Fruit fly (Drosophila melanogaster) S2 (cell line): ENCODE results near the gene Tpl94D.

ENCODE experiments used
- CG8478 ChIP-seq: fragments of >200 bp; optimal IDR thresholded peaks from 2 replicates; lab custom pipeline; 2018
- CTCF ChIP-seq, 2 experiments: fragments of >200 bp; optimal IDR thresholded peaks; 2 replicates each; lab custom pipeline; 2018

The Tpl94D gene

dm6 chr3R:22965984-22966383 is at the start of gene Tpl94D:
TSS of gene Tpl94D (plus strand) at chr3R:22966284.
- TF ChIP-seq CG8478 (no peak), CTCF (optimal IDR thresholded peaks at IDR 0.05; lab: Kevin White, UChicago) (no peak)

dm6 chr3R:22923052-22923451 is 43.0 kb upstream of the Tpl94D start, which contains the start of gene CG6660:
TSS of gene CG6660 (plus strand) at chr3R:22923352.
- TF ChIP-seq CG8478 = no peak
- no peak for TF ChIP-seq CTCF (optimal IDR thresholded peaks at IDR 0.05; lab: Kevin White, UChicago)

- TF ChIP-seq CTCF (optimal IDR thresholded peaks at IDR 0.05; lab: Kevin White, UChicago) (peak; percentile 64 to 71), CG8478 (no peak)
Measured at dm6 chr3R:22965220-22965619, 864 bp upstream of the Tpl94D start.

dm6 chr3R:22976997-22977396 is 10.9 kb downstream of the Tpl94D start, which contains the start of gene Gbp3:
TSS of gene Gbp3 (plus strand) at chr3R:22977270.
- TF ChIP-seq CG8478 (no peak), CTCF (optimal IDR thresholded peaks at IDR 0.05; lab: Kevin White, UChicago) (no peak)

- TF ChIP-seq CG8478 (no peak), CTCF (optimal IDR thresholded peaks at IDR 0.05; lab: Kevin White, UChicago) (no peak)
Measured at dm6 chr3R:22986981-22987380, 20.9 kb downstream of the Tpl94D start, which contains the start of gene Or94a. TSS of gene Or94a (plus strand) at chr3R:22987281.

dm6 chr3R:22988995-22989394 is 22.9 kb downstream of the Tpl94D start, which contains the start of gene Or94b:
TSS of gene Or94b (plus strand) at chr3R:22989295.
- TF ChIP-seq CTCF (optimal IDR thresholded peaks at IDR 0.05; lab: Kevin White, UChicago) (no peak), CG8478 (no peak)

dm6 chr3R:22997912-22998622 is 32.0 kb downstream of the Tpl94D start, which contains the start of gene Nha2:
TSS of gene Nha2 (minus strand) at chr3R:22998528.
- TF ChIP-seq CG8478 = no peak
- TF ChIP-seq CTCF (optimal IDR thresholded peaks at IDR 0.05; lab: Kevin White, UChicago) = no peak

- no peak for TF ChIP-seq CG8478
- peak; percentile 34 to 43 for TF ChIP-seq CTCF (optimal IDR thresholded peaks at IDR 0.05; lab: Kevin White, UChicago)
Measured at dm6 chr3R:22998623-22999179, 32.6 kb downstream of the Tpl94D start.

dm6 chr3R:23004161-23004560 is 38.1 kb downstream of the Tpl94D start:
- TF ChIP-seq CG8478 = no peak

dm6 chr3R:23009480-23010115 is 43.5 kb downstream of the Tpl94D start:
- TF ChIP-seq CG8478 = no peak
- TF ChIP-seq CTCF (optimal IDR thresholded peaks at IDR 0.05; lab: Kevin White, UChicago) = no peak

- TF ChIP-seq CG8478 (no peak), CTCF (optimal IDR thresholded peaks at IDR 0.05; lab: Kevin White, UChicago) (no peak)
Measured at dm6 chr3R:23010406-23010805, 44.3 kb downstream of the Tpl94D start, which contains the start of gene CG34375. TSS of gene CG34375 (minus strand) at chr3R:23010562.

dm6 chr3R:23012017-23012416 is 45.9 kb downstream of the Tpl94D start, which contains the start of gene CG6688:
TSS of gene CG6688 (plus strand) at chr3R:23012412.
- TF ChIP-seq CTCF (optimal IDR thresholded peaks at IDR 0.05; lab: Kevin White, UChicago) = no peak
- TF ChIP-seq CG8478 = no peak

- no peak for TF ChIP-seq CTCF (optimal IDR thresholded peaks at IDR 0.05; lab: Kevin White, UChicago)
- TF ChIP-seq CG8478 = no peak
Measured at dm6 chr3R:23013482-23013881, 47.4 kb downstream of the Tpl94D start.
